Fruit fly (Drosophila melanogaster) whole organism, embryonic: ENCODE data around the gene CG10702.
A peak's percentile ranks its signal among the peaks of the same experiment; 100 is the strongest.

Experiments used
- Adf1 ChIP-seq: fragments of 200-800 bp; sonication (Bioruptor generic); IDR thresholded peaks from 2 replicates; pipeline ENCODE4 v1.3.6; 2022; ENCODE audit warnings: missing biosample characterization, missing genetic modification characterization
- Atf3 ChIP-seq: fragments of 200-800 bp; sonication (Bioruptor generic); optimal IDR thresholded peaks from 3 replicates; lab custom pipeline; 2016; ENCODE audit warnings: missing biosample characterization, missing genetic modification characterization
- BEAF-32 ChIP-seq: fragments of 200-800 bp; sonication (Bioruptor generic); optimal IDR thresholded peaks from 3 replicates; lab custom pipeline; 2017; ENCODE audit warnings: missing biosample characterization, missing genetic modification characterization, mild to moderate bottlenecking, moderate library complexity, missing genetic modification reagents
- Bgb ChIP-seq: fragments of 200-800 bp; sonication (Bioruptor generic); IDR thresholded peaks from 2 replicates; pipeline ENCODE4 v1.3.6; 2022; ENCODE audit warnings: missing biosample characterization, missing genetic modification characterization; ENCODE audit not compliant: partially characterized antibody
- CG10543 ChIP-seq: fragments of 200-800 bp; sonication (Bioruptor generic); optimal IDR thresholded peaks from 3 replicates; lab custom pipeline; 2017; ENCODE audit warnings: missing biosample characterization, mild to moderate bottlenecking, missing genetic modification characterization, moderate library complexity
- CG11504 ChIP-seq: fragments of 200-800 bp; sonication (Bioruptor generic); optimal IDR thresholded peaks from 3 replicates; lab custom pipeline; 2019; ENCODE audit warnings: missing biosample characterization, mild to moderate bottlenecking, missing genetic modification characterization, moderate library complexity
- CG11560 ChIP-seq: fragments of 200-800 bp; sonication (Bioruptor generic); IDR thresholded peaks from 3 replicates; pipeline ENCODE4 v1.3.6; 2022; ENCODE audit warnings: missing biosample characterization, missing genetic modification characterization
- CG12071 ChIP-seq: fragments of 200-800 bp; sonication (Bioruptor generic); optimal IDR thresholded peaks from 3 replicates; lab custom pipeline; 2018; ENCODE audit warnings: missing biosample characterization, mild to moderate bottlenecking, missing genetic modification characterization
- CG12155 ChIP-seq: fragments of 200-800 bp; sonication (Bioruptor generic); optimal IDR thresholded peaks from 3 replicates; lab custom pipeline; 2016; ENCODE audit warnings: missing biosample characterization, missing genetic modification characterization
- CG12659 ChIP-seq: fragments of 200-800 bp; sonication (Bioruptor generic); optimal IDR thresholded peaks from 3 replicates; lab custom pipeline; 2017; ENCODE audit warnings: mild to moderate bottlenecking, missing biosample characterization, missing genetic modification reagents, missing genetic modification characterization
- CG14710 ChIP-seq: fragments of 200-800 bp; sonication (Bioruptor generic); optimal IDR thresholded peaks from 3 replicates; lab custom pipeline; 2019; ENCODE audit warnings: missing biosample characterization, mild to moderate bottlenecking, missing genetic modification characterization, moderate library complexity
- CG1529 ChIP-seq: fragments of 200-800 bp; sonication (Bioruptor generic); optimal IDR thresholded peaks from 3 replicates; lab custom pipeline; 2018; ENCODE audit warnings: missing biosample characterization, missing genetic modification characterization
- CG17829 ChIP-seq: fragments of 200-800 bp; optimal IDR thresholded peaks from 2 replicates; lab custom pipeline; 2019; ENCODE audit warnings: missing biosample characterization, mild to moderate bottlenecking, missing genetic modification characterization, moderate library complexity
- CG33213 ChIP-seq: fragments of 200-800 bp; sonication (Bioruptor generic); optimal IDR thresholded peaks from 3 replicates; lab custom pipeline; 2016; ENCODE audit warnings: missing biosample characterization, missing genetic modification characterization
- CG6175 ChIP-seq: fragments of 200-800 bp; sonication (Bioruptor generic); IDR thresholded peaks from 3 replicates; pipeline ENCODE4 v1.3.6; 2022; ENCODE audit warnings: missing biosample characterization, missing genetic modification characterization
- CG6683 ChIP-seq: fragments of 200-800 bp; sonication (Bioruptor generic); optimal IDR thresholded peaks from 2 replicates; lab custom pipeline; 2017; ENCODE audit warnings: missing biosample characterization, mild to moderate bottlenecking, missing genetic modification characterization, missing genetic modification reagents
- CG6791 ChIP-seq: fragments of 200-800 bp; sonication (Bioruptor generic); IDR thresholded peaks from 3 replicates; pipeline ENCODE4 v1.3.6; 2022; ENCODE audit warnings: missing biosample characterization, missing genetic modification characterization; ENCODE audit not compliant: partially characterized antibody
- CG7963 ChIP-seq: fragments of 200-800 bp; sonication (Bioruptor generic); IDR thresholded peaks from 3 replicates; pipeline ENCODE4 v1.3.6; 2022; ENCODE audit warnings: missing biosample characterization, missing genetic modification characterization; ENCODE audit not compliant: partially characterized antibody
- CoRest ChIP-seq: fragments of 200-800 bp; sonication (Bioruptor generic); optimal IDR thresholded peaks from 3 replicates; lab custom pipeline; 2018; ENCODE audit warnings: missing biosample characterization, mild to moderate bottlenecking, missing genetic modification characterization, moderate library complexity
- Deaf1 ChIP-seq: fragments of 200-800 bp; optimal IDR thresholded peaks from 3 replicates; lab custom pipeline; 2019; ENCODE audit warnings: missing biosample characterization, mild to moderate bottlenecking, missing genetic modification characterization, moderate library complexity
- Dll ChIP-seq: fragments of 200-800 bp; sonication (Bioruptor generic); IDR thresholded peaks from 4 replicates; pipeline ENCODE4 v1.3.6; 2022; ENCODE audit warnings: missing biosample characterization, missing genetic modification characterization; ENCODE audit not compliant: partially characterized antibody
- Drgx ChIP-seq: fragments of 200-800 bp; sonication (Bioruptor generic); IDR thresholded peaks from 2 replicates; pipeline ENCODE4 v1.3.6; 2022; ENCODE audit warnings: missing biosample characterization, missing genetic modification characterization
- E2f2 ChIP-seq: fragments of 200-800 bp; sonication (Bioruptor generic); IDR thresholded peaks from 2 replicates; pipeline ENCODE4 v1.3.6; 2022; ENCODE audit warnings: missing biosample characterization, missing genetic modification characterization
- Ets65A ChIP-seq: fragments of 200-800 bp; sonication (Bioruptor generic); peaks from one replicate; lab custom pipeline; 2016; ENCODE audit warnings: missing biosample characterization, missing genetic modification characterization
- Fer1 ChIP-seq: fragments of 200-800 bp; sonication (Bioruptor generic); optimal IDR thresholded peaks from 2 replicates; lab custom pipeline; 2017; ENCODE audit warnings: missing biosample characterization, mild to moderate bottlenecking, missing genetic modification characterization
- H15 ChIP-seq: fragments of 200-800 bp; sonication (Bioruptor generic); IDR thresholded peaks from 3 replicates; pipeline ENCODE4 v1.3.6; 2022; ENCODE audit warnings: missing biosample characterization, missing genetic modification characterization
- HLH4C ChIP-seq: fragments of 200-800 bp; sonication (Bioruptor generic); IDR thresholded peaks from 3 replicates; pipeline ENCODE4 v1.3.6; 2022; ENCODE audit warnings: missing biosample characterization, missing genetic modification characterization; ENCODE audit not compliant: partially characterized antibody
- Lhr ChIP-seq: fragments of 200-800 bp; sonication (Bioruptor generic); optimal IDR thresholded peaks from 3 replicates; lab custom pipeline; 2017; ENCODE audit warnings: mild to moderate bottlenecking, missing biosample characterization, missing genetic modification reagents, missing genetic modification characterization
- MESR4 ChIP-seq: fragments of 200-800 bp; sonication (Bioruptor generic); optimal IDR thresholded peaks from 2 replicates; lab custom pipeline; 2018; ENCODE audit warnings: missing biosample characterization, mild to moderate bottlenecking, missing genetic modification characterization, moderate library complexity
- Med ChIP-seq: fragments of 200-800 bp; sonication (Bioruptor generic); peaks from one replicate; lab custom pipeline; 2016; ENCODE audit warnings: missing biosample characterization, missing genetic modification characterization, mild to moderate bottlenecking, inconsistent platforms, moderate library complexity
- YL-1 ChIP-seq: fragments of 200-800 bp; sonication (Bioruptor generic); optimal IDR thresholded peaks from 3 replicates; lab custom pipeline; 2017; ENCODE audit warnings: missing biosample characterization, mild to moderate bottlenecking, missing genetic modification characterization
- chinmo ChIP-seq: fragments of 200-800 bp; sonication (Bioruptor generic); IDR thresholded peaks from 4 replicates; pipeline ENCODE4 v1.3.6; 2022; ENCODE audit warnings: missing biosample characterization, missing genetic modification characterization; ENCODE audit not compliant: partially characterized antibody
- dati ChIP-seq: fragments of 200-800 bp; sonication (Bioruptor generic); IDR thresholded peaks from 2 replicates; pipeline ENCODE4 v1.3.6; 2022; ENCODE audit warnings: missing biosample characterization, missing genetic modification characterization
- dm ChIP-seq: fragments of 200-800 bp; sonication (Bioruptor generic); optimal IDR thresholded peaks from 3 replicates; lab custom pipeline; 2016; ENCODE audit warnings: missing biosample characterization, missing genetic modification characterization
- dysf ChIP-seq: fragments of 200-800 bp; sonication (Bioruptor generic); IDR thresholded peaks from 3 replicates; pipeline ENCODE4 v1.3.6; 2022; ENCODE audit warnings: missing biosample characterization, missing genetic modification characterization
- ftz-f1 ChIP-seq: fragments of 200-800 bp; sonication (Bioruptor generic); optimal IDR thresholded peaks from 2 replicates; lab custom pipeline; 2016; ENCODE audit warnings: missing biosample characterization, missing genetic modification characterization
- gfzf ChIP-seq: fragments of 200-800 bp; sonication (Bioruptor generic); optimal IDR thresholded peaks from 2 replicates; lab custom pipeline; 2016; ENCODE audit warnings: missing biosample characterization, mild to moderate bottlenecking, missing genetic modification characterization, moderate library complexity
- klu ChIP-seq: fragments of 200-800 bp; sonication (Bioruptor generic); IDR thresholded peaks from 2 replicates; pipeline ENCODE4 v1.3.6; 2022; ENCODE audit warnings: missing biosample characterization, missing genetic modification characterization
- kni ChIP-seq: fragments of 200-800 bp; sonication (Bioruptor generic); optimal IDR thresholded peaks from 3 replicates; lab custom pipeline; 2017; ENCODE audit warnings: mild to moderate bottlenecking, missing biosample characterization, missing genetic modification reagents, missing genetic modification characterization
- nom ChIP-seq: fragments of 200-800 bp; sonication (Bioruptor generic); optimal IDR thresholded peaks from 2 replicates; lab custom pipeline; 2017; ENCODE audit warnings: missing biosample characterization, missing genetic modification characterization, mild to moderate bottlenecking, moderate library complexity, missing genetic modification reagents
- repo ChIP-seq: fragments of 200-800 bp; sonication (Bioruptor generic); optimal IDR thresholded peaks from 2 replicates; lab custom pipeline; 2016; ENCODE audit warnings: missing biosample characterization, missing genetic modification characterization
- row ChIP-seq: fragments of 200-800 bp; sonication (Bioruptor generic); IDR thresholded peaks from 3 replicates; pipeline ENCODE4 v1.3.6; 2022; ENCODE audit warnings: missing biosample characterization, missing genetic modification characterization
- sens-2 ChIP-seq: fragments of 200-800 bp; sonication (Bioruptor generic); IDR thresholded peaks from 2 replicates; pipeline ENCODE4 v1.3.6; 2022; ENCODE audit warnings: missing biosample characterization, missing genetic modification characterization
- sna ChIP-seq: fragments of 200-800 bp; sonication (Bioruptor generic); IDR thresholded peaks from 2 replicates; pipeline ENCODE4 v1.3.6; 2022; ENCODE audit warnings: missing biosample characterization, missing genetic modification characterization; ENCODE audit not compliant: partially characterized antibody
- so ChIP-seq: fragments of 200-800 bp; sonication (Bioruptor generic); IDR thresholded peaks from 3 replicates; pipeline ENCODE4 v1.3.6; 2022; ENCODE audit warnings: missing biosample characterization, missing genetic modification characterization
- sr ChIP-seq: fragments of 200-800 bp; sonication (Bioruptor generic); IDR thresholded peaks from 3 replicates; pipeline ENCODE4 v1.3.6; 2022; ENCODE audit warnings: missing biosample characterization, missing genetic modification characterization

CG10702 gene

dm6 chr2L:19054516-19054887 is 15.1 kb downstream of the CG10702 start (continued):
- no peak for TF ChIP-seq CG7963 (GFP tag; lab: Robert Waterston, UW)
- no peak for TF ChIP-seq so (GFP tag; lab: Robert Waterston, UW)
- 0 out of 4 replicates have a peak, but pooled peaks have one; percentile 27 for TF ChIP-seq chinmo (GFP tag; lab: Robert Waterston, UW)
- TF ChIP-seq CG12155 (GFP tag; lab: Kevin White, UChicago), result no peak
- TF ChIP-seq CG12071 (GFP tag; lab: Kevin White, UChicago), result no peak
- no peak for TF ChIP-seq repo (GFP tag; lab: Kevin White, UChicago)
- TF ChIP-seq, all 482 proteins: peak for 9

DNA sequence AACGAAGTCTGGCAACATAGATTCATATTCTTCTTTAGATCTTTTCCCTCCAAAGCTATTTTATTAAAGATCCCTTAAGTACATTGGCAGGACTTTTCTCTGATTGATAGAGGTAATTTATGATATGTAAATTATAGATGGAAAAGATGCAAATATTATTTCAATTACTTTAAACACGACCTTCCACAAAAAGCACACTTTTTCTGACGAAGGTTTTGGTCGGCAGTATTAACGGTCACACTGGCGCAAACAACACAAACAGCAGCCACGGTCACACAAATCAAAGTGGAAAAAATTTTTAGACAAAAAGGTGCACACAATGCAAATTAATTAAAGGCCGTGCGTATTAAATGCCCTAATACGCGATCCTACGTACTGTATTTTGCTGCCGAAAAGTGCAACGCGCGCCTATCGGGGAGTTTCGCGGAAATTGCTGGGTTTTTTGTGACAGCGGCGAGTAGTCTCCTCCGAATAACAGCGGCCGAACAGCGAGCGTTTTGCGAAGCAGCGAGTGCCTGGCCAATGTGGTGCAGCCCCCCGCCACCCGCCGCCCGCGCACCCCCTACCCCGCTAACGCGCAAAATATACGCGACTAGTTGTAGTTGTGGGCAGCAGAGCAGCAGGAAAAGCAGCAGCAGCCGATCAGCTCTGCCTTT is 15.7 kb downstream of the CG10702 start, which contains the start of gene CG10492:
TSS of gene CG10492 (plus strand) at position 219 of the 656 bp plus-strand sequence.
- TF ChIP-seq YL-1 (GFP tag; lab: Kevin White, UChicago), result peak; percentile 79
- peak; percentile 60 for TF ChIP-seq BEAF-32 (GFP tag; lab: Kevin White, UChicago)
- peak; percentile 55; the same call in 1 of the 3 replicates for TF ChIP-seq CG6791 (GFP tag; lab: Robert Waterston, UW)
- TF ChIP-seq dati (GFP tag; lab: Robert Waterston, UW), result no peak
- peak; percentile 29; the same call in 1 of the 3 replicates for TF ChIP-seq sr (GFP tag; lab: Robert Waterston, UW)
- peak; percentile 34; the same call in 2 of the 3 replicates for TF ChIP-seq row (GFP tag; lab: Robert Waterston, UW)
- no peak for TF ChIP-seq CG1529 (GFP tag; lab: Kevin White, UChicago)
- peak; percentile 60 for TF ChIP-seq dm (GFP tag; lab: Kevin White, UChicago)
- TF ChIP-seq ftz-f1, result peak; percentile 81
- peak; percentile 84 for TF ChIP-seq Adf1 (GFP tag; lab: Robert Waterston, UW)
- TF ChIP-seq Lhr (GFP tag; lab: Kevin White, UChicago), result peak; percentile 84
- TF ChIP-seq CG10543 (GFP tag; lab: Kevin White, UChicago), result peak; percentile 28
- TF ChIP-seq Bgb (GFP tag; lab: Robert Waterston, UW), result peak; percentile 31; the same call in 1 of the 2 replicates
- peak; percentile 94 for TF ChIP-seq E2f2 (GFP tag; lab: Robert Waterston, UW)
- peak; percentile 60 for TF ChIP-seq Med (GFP tag; lab: Kevin White, UChicago)
- TF ChIP-seq CG12659 (GFP tag; lab: Kevin White, UChicago), result peak; percentile 68
- TF ChIP-seq chinmo (GFP tag; lab: Robert Waterston, UW), result peak; percentile 73; the same call in 1 of the 4 replicates
- no peak for TF ChIP-seq Atf3 (GFP tag; lab: Kevin White, UChicago)
- TF ChIP-seq CG33213 (GFP tag; lab: Kevin White, UChicago), result peak; percentile 35
- peak; percentile 80 for TF ChIP-seq Ets65A (GFP tag; lab: Kevin White, UChicago)
- TF ChIP-seq Drgx (GFP tag; lab: Robert Waterston, UW), result no peak
- TF ChIP-seq Dll, result 0 out of 4 replicates have a peak, but pooled peaks have one; percentile 39
- peak; percentile 92 for TF ChIP-seq kni
- peak; percentile 87 for TF ChIP-seq CG14710 (tag; lab: Kevin White, UChicago)
- TF ChIP-seq nom (GFP tag; lab: Kevin White, UChicago), result peak; percentile 28
- no peak for TF ChIP-seq CG6683 (GFP tag; lab: Kevin White, UChicago)
- TF ChIP-seq sens-2 (GFP tag; lab: Robert Waterston, UW), result no peak
- peak; percentile 26 for TF ChIP-seq CG11504 (tag; lab: Kevin White, UChicago)
- peak; percentile 39; the same call in 1 of the 2 replicates for TF ChIP-seq klu (GFP tag; lab: Robert Waterston, UW)
- peak; percentile 24 for TF ChIP-seq Fer1
- peak; percentile 92 for TF ChIP-seq MESR4
- peak; percentile 27; the same call in 1 of the 3 replicates for TF ChIP-seq HLH4C (GFP tag; lab: Robert Waterston, UW)
- peak; percentile 91 for TF ChIP-seq gfzf (GFP tag; lab: Kevin White, UChicago)
- TF ChIP-seq Deaf1 (tag; lab: Kevin White, UChicago), result peak; percentile 10
- no peak for TF ChIP-seq dysf (GFP tag; lab: Robert Waterston, UW)
- peak; percentile 40; the same call in 1 of the 3 replicates for TF ChIP-seq CG6175 (GFP tag; lab: Robert Waterston, UW)
- TF ChIP-seq CG17829 (tag; lab: Kevin White, UChicago), result peak; percentile 23
- no peak for TF ChIP-seq H15 (GFP tag; lab: Robert Waterston, UW)
- TF ChIP-seq CoRest (tag; lab: Kevin White, UChicago), result peak; percentile 42
- TF ChIP-seq CG11560 (tag; lab: Robert Waterston, UW), result no peak
- TF ChIP-seq sna (GFP tag; lab: Robert Waterston, UW), result no peak
